Fruit fly (Drosophila melanogaster) whole organism, pupa: ENCODE data around the gene Lk.

Source experiments
- CG10348 ChIP-seq: fragments of 200-800 bp; sonication (Bioruptor generic); IDR thresholded peaks from 2 replicates; pipeline ENCODE4 v1.3.6; 2022; ENCODE audit warnings: missing biosample characterization, missing genetic modification characterization
- CG12605 ChIP-seq: fragments of 200-800 bp; sonication (Bioruptor generic); IDR thresholded peaks from 2 replicates; pipeline ENCODE4 v1.3.6; 2022; ENCODE audit warnings: missing biosample characterization, missing genetic modification characterization
- CG14655 ChIP-seq: fragments of 200-800 bp; sonication (Bioruptor generic); optimal IDR thresholded peaks from 3 replicates; lab custom pipeline; 2017; ENCODE audit warnings: mild to moderate bottlenecking, missing biosample characterization, missing genetic modification reagents, missing genetic modification characterization
- CG15710 ChIP-seq: fragments of 200-800 bp; sonication (Bioruptor generic); optimal IDR thresholded peaks from 2 replicates; lab custom pipeline; 2018; ENCODE audit warnings: missing biosample characterization, mild to moderate bottlenecking, missing genetic modification characterization, moderate library complexity
- CG17806 ChIP-seq: fragments of 200-800 bp; sonication (Bioruptor generic); optimal IDR thresholded peaks from 2 replicates; lab custom pipeline; 2018; ENCODE audit warnings: missing biosample characterization, mild to moderate bottlenecking, missing genetic modification characterization, moderate library complexity
- CG4496 ChIP-seq: fragments of 200-800 bp; sonication (Bioruptor generic); IDR thresholded peaks from 3 replicates; pipeline ENCODE4 v1.3.6; 2022; ENCODE audit warnings: missing biosample characterization, missing genetic modification characterization
- CG8301 ChIP-seq: fragments of 200-800 bp; sonication (Bioruptor generic); optimal IDR thresholded peaks from 2 replicates; lab custom pipeline; 2018; ENCODE audit warnings: missing biosample characterization, mild to moderate bottlenecking, missing genetic modification characterization
- CG9948 ChIP-seq: fragments of 200-800 bp; sonication (Bioruptor generic); optimal IDR thresholded peaks from 2 replicates; lab custom pipeline; 2018; ENCODE audit warnings: missing biosample characterization, mild to moderate bottlenecking, missing genetic modification characterization, moderate library complexity
- D1 ChIP-seq: fragments of 200-800 bp; sonication (Bioruptor generic); optimal IDR thresholded peaks from 2 replicates; lab custom pipeline; 2018; ENCODE audit warnings: missing biosample characterization, mild to moderate bottlenecking, missing genetic modification characterization, moderate library complexity
- fd96Ca ChIP-seq: fragments of 200-800 bp; sonication (Bioruptor generic); IDR thresholded peaks from 3 replicates; pipeline ENCODE4 v1.3.6; 2022; ENCODE audit warnings: missing biosample characterization, missing genetic modification characterization
- gl ChIP-seq: fragments of 200-800 bp; sonication (Bioruptor generic); optimal IDR thresholded peaks from 2 replicates; lab custom pipeline; 2018; ENCODE audit warnings: missing biosample characterization, mild to moderate bottlenecking, missing genetic modification characterization
- rn ChIP-seq: fragments of 200-800 bp; sonication (Bioruptor generic); IDR thresholded peaks from 2 replicates; pipeline ENCODE4 v1.3.6; 2022; ENCODE audit warnings: missing biosample characterization, missing genetic modification characterization

- no peak for TF ChIP-seq D1 (tag; lab: Kevin White, UChicago)
- TF ChIP-seq CG17806 (tag; lab: Kevin White, UChicago) = no peak
- TF ChIP-seq fd96Ca (GFP tag; lab: Robert Waterston, UW) = no peak
- no peak for TF ChIP-seq CG4496 (GFP tag; lab: Robert Waterston, UW)
- TF ChIP-seq CG15710 (tag; lab: Kevin White, UChicago) = no peak
- no peak for TF ChIP-seq CG12605
- no peak for TF ChIP-seq CG10348 (GFP tag; lab: Robert Waterston, UW)
- TF ChIP-seq rn = no peak
- no peak for TF ChIP-seq CG9948 (tag; lab: Kevin White, UChicago)
- TF ChIP-seq CG8301 (tag; lab: Kevin White, UChicago) = no peak
- TF ChIP-seq gl (tag; lab: Kevin White, UChicago) = no peak
- TF ChIP-seq CG14655 = no peak
Measured at dm6 chr3L:14549215-14549614, 11.3 kb downstream of the Lk start.
